Worm (Caenorhabditis elegans) whole organism, L4 larva: ENCODE measurements around the gene D1044.6.
A peak's percentile ranks its signal among the peaks of the same experiment; 100 is the strongest.

ENCODE experiments used
- D1046.2 ChIP-seq: fragments of 200-800 bp; sonication (Bioruptor generic); IDR thresholded peaks from 2 replicates; pipeline ENCODE4 v1.3.6; 2022; ENCODE audit warnings: missing genetic modification characterization, missing compliant biosample characterization
- F37D6.2 ChIP-seq: sonication (generic microtip); optimal IDR thresholded peaks from 2 replicates; lab custom pipeline; 2016; ENCODE audit warnings: mild to moderate bottlenecking, missing genetic modification characterization, missing compliant biosample characterization
- F49E8.2 ChIP-seq: sonication (generic microtip); optimal IDR thresholded peaks from 2 replicates; lab custom pipeline; 2016; ENCODE audit warnings: missing compliant biosample characterization, mild to moderate bottlenecking, missing genetic modification characterization, borderline replicate concordance
- T20F7.1 ChIP-seq: fragments of 200-800 bp; sonication (Bioruptor generic); optimal IDR thresholded peaks from 2 replicates; lab custom pipeline; 2018; ENCODE audit warnings: mild to moderate bottlenecking, missing genetic modification characterization, missing compliant biosample characterization
- T26A8.4 ChIP-seq: fragments of 200-800 bp; sonication (Bioruptor generic); IDR thresholded peaks from 2 replicates; pipeline ENCODE4 v1.3.6; 2022; ENCODE audit warnings: missing genetic modification characterization, missing compliant biosample characterization
- Y105C5A.15 ChIP-seq: fragments of 200-800 bp; sonication (Bioruptor generic); IDR thresholded peaks from 2 replicates; pipeline ENCODE4 v1.3.6; 2022; ENCODE audit warnings: missing genetic modification characterization, missing compliant biosample characterization
- Y48G9A.11 ChIP-seq: fragments of 200-800 bp; sonication (Bioruptor generic); IDR thresholded peaks from 2 replicates; pipeline ENCODE4 v1.3.6; 2022; ENCODE audit warnings: missing genetic modification reagents, missing genetic modification characterization, missing compliant biosample characterization
- Y5F2A.4 ChIP-seq: fragments of 200-800 bp; sonication (Bioruptor generic); optimal IDR thresholded peaks from 2 replicates; lab custom pipeline; 2018; ENCODE audit warnings: mild to moderate bottlenecking, missing genetic modification characterization, missing compliant biosample characterization
- aha-1 ChIP-seq: fragments of 150-350 bp; peaks from one replicate; lab custom pipeline; 2014; ENCODE audit warnings: missing biosample characterization, missing genetic modification characterization
- aly-2 ChIP-seq: sonication (generic microtip); optimal IDR thresholded peaks from 2 replicates; lab custom pipeline; 2018; ENCODE audit warnings: missing biosample characterization, missing genetic modification characterization
- ama-1 ChIP-seq: fragments of 150-350 bp; optimal IDR thresholded peaks from 2 replicates; lab custom pipeline; 2014; ENCODE audit warnings: inconsistent platforms, mixed read lengths
- attf-4 ChIP-seq: sonication (generic microtip); optimal IDR thresholded peaks from 3 replicates; lab custom pipeline; 2017; ENCODE audit warnings: missing biosample characterization, missing genetic modification characterization
- ceh-20 ChIP-seq: fragments of 200-800 bp; sonication (Bioruptor generic); IDR thresholded peaks from 2 replicates; pipeline ENCODE4 v1.3.6; 2022; ENCODE audit warnings: missing genetic modification reagents, missing genetic modification characterization, missing compliant biosample characterization
- ceh-28 ChIP-seq: fragments of 150-350 bp; optimal IDR thresholded peaks from 2 replicates; lab custom pipeline; 2014; ENCODE audit warnings: missing biosample characterization, missing genetic modification reagents, missing genetic modification characterization
- ceh-44 ChIP-seq: fragments of 200-800 bp; sonication (Bioruptor generic); IDR thresholded peaks from 2 replicates; pipeline ENCODE4 v1.3.6; 2022; ENCODE audit warnings: missing genetic modification reagents, missing genetic modification characterization, missing compliant biosample characterization
- ceh-62 ChIP-seq: sonication (generic microtip); optimal IDR thresholded peaks from 2 replicates; lab custom pipeline; 2017; ENCODE audit warnings: missing biosample characterization, missing genetic modification characterization
- cey-2 ChIP-seq: sonication (generic microtip); optimal IDR thresholded peaks from 3 replicates; lab custom pipeline; 2017; ENCODE audit warnings: missing genetic modification characterization, mild to moderate bottlenecking, missing compliant biosample characterization, antibody characterized with exemption, borderline replicate concordance; ENCODE audit not compliant: insufficient read depth
- daf-12 ChIP-seq: fragments of 150-350 bp; optimal IDR thresholded peaks from 2 replicates; lab custom pipeline; 2014; ENCODE audit warnings: missing biosample characterization, missing genetic modification reagents, missing genetic modification characterization
- daf-16 ChIP-seq, 3 experiments: sonication (generic microtip); optimal IDR thresholded peaks; 2 replicates each; lab custom pipeline; 2016 to 2017; ENCODE audit warnings: missing genetic modification characterization in 3 of 3, missing genetic modification reagents in 3 of 3, mild to moderate bottlenecking in 2 of 3, missing compliant biosample characterization in 2 of 3, missing biosample characterization in 1 of 3, moderate library complexity in 1 of 3
- dmd-8 ChIP-seq: fragments of 200-800 bp; sonication (Bioruptor generic); IDR thresholded peaks from 2 replicates; pipeline ENCODE4 v1.3.6; 2022; ENCODE audit warnings: missing genetic modification characterization, missing compliant biosample characterization
- dmd-9 ChIP-seq: fragments of 200-800 bp; sonication (Bioruptor generic); IDR thresholded peaks from 2 replicates; pipeline ENCODE4 v1.3.6; 2022; ENCODE audit warnings: missing genetic modification reagents, missing genetic modification characterization, missing compliant biosample characterization
- fkh-10 ChIP-seq: fragments of 150-350 bp; optimal IDR thresholded peaks from 2 replicates; lab custom pipeline; 2014; ENCODE audit warnings: missing biosample characterization, missing genetic modification reagents, missing genetic modification characterization
- fos-1 ChIP-seq: fragments of 150-350 bp; optimal IDR thresholded peaks from 2 replicates; lab custom pipeline; 2014; ENCODE audit warnings: missing biosample characterization, missing genetic modification characterization
- gei-8 ChIP-seq: fragments of 200-800 bp; sonication (Bioruptor generic); optimal IDR thresholded peaks from 2 replicates; lab custom pipeline; 2018; ENCODE audit warnings: mild to moderate bottlenecking, missing genetic modification characterization, missing compliant biosample characterization
- hlh-30 ChIP-seq: sonication (generic microtip); optimal IDR thresholded peaks from 2 replicates; lab custom pipeline; 2017; ENCODE audit warnings: antibody characterized with exemption, mild to moderate bottlenecking, missing genetic modification characterization, missing compliant biosample characterization; ENCODE audit not compliant: insufficient read depth
- jun-1 ChIP-seq: fragments of 150-350 bp; optimal IDR thresholded peaks from 2 replicates; lab custom pipeline; 2014; ENCODE audit warnings: missing biosample characterization, missing genetic modification reagents, missing genetic modification characterization
- lim-7 ChIP-seq: fragments of 200-800 bp; sonication (Bioruptor generic); IDR thresholded peaks from 2 replicates; pipeline ENCODE4 v1.3.6; 2022; ENCODE audit warnings: missing genetic modification characterization, missing compliant biosample characterization
- lin-1 ChIP-seq: fragments of 200-800 bp; sonication (Bioruptor generic); IDR thresholded peaks from 2 replicates; pipeline ENCODE4 v1.3.6; 2022; ENCODE audit warnings: missing genetic modification reagents, missing genetic modification characterization, missing compliant biosample characterization
- lin-29 ChIP-seq: fragments of 200-800 bp; sonication (Bioruptor generic); IDR thresholded peaks from 2 replicates; pipeline ENCODE4 v1.3.6; 2022; ENCODE audit warnings: missing genetic modification reagents, missing genetic modification characterization, missing compliant biosample characterization
- lin-38 ChIP-seq: fragments of 200-800 bp; sonication (Bioruptor generic); IDR thresholded peaks from 2 replicates; pipeline ENCODE4 v1.3.6; 2022; ENCODE audit warnings: missing genetic modification reagents, missing genetic modification characterization, missing compliant biosample characterization
- lin-39 ChIP-seq: fragments of 150-350 bp; optimal IDR thresholded peaks from 2 replicates; lab custom pipeline; 2014; ENCODE audit warnings: missing biosample characterization, missing genetic modification reagents, missing genetic modification characterization
- lsy-2 ChIP-seq, 2 experiments: fragments of 150-350 bp in 1 of 2; sonication (generic microtip) in 1 of 2; optimal IDR thresholded peaks; 2 replicates each; lab custom pipeline; 2014 to 2017; ENCODE audit warnings: missing biosample characterization in 2 of 2, missing genetic modification characterization in 2 of 2
- madf-5 ChIP-seq, 2 experiments: fragments of 200-800 bp; sonication (Bioruptor generic); IDR thresholded peaks; 2 replicates each; pipeline ENCODE4 v1.3.6; 2022; ENCODE audit warnings: missing compliant biosample characterization in 2 of 2, missing genetic modification characterization in 2 of 2
- mdt-29 ChIP-seq: fragments of 200-800 bp; sonication (Bioruptor generic); IDR thresholded peaks from 2 replicates; pipeline ENCODE4 v1.3.6; 2022; ENCODE audit warnings: missing genetic modification reagents, missing genetic modification characterization, missing compliant biosample characterization
- mes-2 ChIP-seq: sonication (generic microtip); optimal IDR thresholded peaks from 2 replicates; lab custom pipeline; 2016; ENCODE audit warnings: missing genotype, mild to moderate bottlenecking, missing genetic modification characterization, missing compliant biosample characterization; ENCODE audit not compliant: poor library complexity, severe bottlenecking
- mxl-2 ChIP-seq: fragments of 200-800 bp; sonication (Bioruptor generic); conservative IDR thresholded peaks from 2 replicates; pipeline ENCODE4 v1.3.6; 2022; ENCODE audit warnings: missing genetic modification reagents, missing genetic modification characterization, missing compliant biosample characterization
- mxl-3 ChIP-seq: fragments of 200-800 bp; sonication (Bioruptor generic); optimal IDR thresholded peaks from 2 replicates; lab custom pipeline; 2018; ENCODE audit warnings: mild to moderate bottlenecking, missing genetic modification characterization, missing compliant biosample characterization
- nhr-237 ChIP-seq: sonication (generic microtip); optimal IDR thresholded peaks from 2 replicates; lab custom pipeline; 2017; ENCODE audit warnings: missing biosample characterization, missing genetic modification characterization
- nhr-25 ChIP-seq: sonication (generic microtip); optimal IDR thresholded peaks from 2 replicates; lab custom pipeline; 2017; ENCODE audit warnings: missing genetic modification characterization, mild to moderate bottlenecking, missing compliant biosample characterization, antibody characterized with exemption, moderate library complexity, borderline replicate concordance; ENCODE audit not compliant: insufficient read depth
- nhr-42 ChIP-seq: fragments of 200-800 bp; sonication (Bioruptor generic); IDR thresholded peaks from 2 replicates; pipeline ENCODE4 v1.3.6; 2022; ENCODE audit warnings: missing genetic modification characterization, missing compliant biosample characterization
- nhr-6 ChIP-seq: fragments of 150-350 bp; optimal IDR thresholded peaks from 2 replicates; lab custom pipeline; 2014; ENCODE audit warnings: missing biosample characterization, missing genetic modification characterization
- spr-1 ChIP-seq: sonication (generic microtip); optimal IDR thresholded peaks from 2 replicates; lab custom pipeline; 2016; ENCODE audit warnings: mild to moderate bottlenecking, missing genetic modification characterization, missing compliant biosample characterization
- spr-3 ChIP-seq: fragments of 200-800 bp; sonication (Bioruptor generic); optimal IDR thresholded peaks from 2 replicates; lab custom pipeline; 2018; ENCODE audit warnings: mild to moderate bottlenecking, missing genetic modification characterization, missing compliant biosample characterization
- tra-1 ChIP-seq: fragments of 200-800 bp; sonication (Bioruptor generic); IDR thresholded peaks from 2 replicates; pipeline ENCODE4 v1.3.6; 2022; ENCODE audit warnings: missing genetic modification reagents, missing genetic modification characterization, missing compliant biosample characterization
- unc-62 ChIP-seq, 3 experiments: fragments of 150-350 bp in 1 of 3; sonication (generic microtip); optimal IDR thresholded peaks in 2 of 3; peaks in 1 of 3; 1 replicate in 1 of 3; 2 replicates in 2 of 3; lab custom pipeline; 2014 to 2017; ENCODE audit warnings: missing biosample characterization in 3 of 3, missing genetic modification characterization in 3 of 3, missing genetic modification reagents in 3 of 3, missing genotype in 1 of 3
- zfp-3 ChIP-seq: fragments of 200-800 bp; sonication (Bioruptor generic); conservative IDR thresholded peaks from 2 replicates; pipeline ENCODE4 v1.3.6; 2022; ENCODE audit warnings: missing genetic modification reagents, missing genetic modification characterization, missing compliant biosample characterization

The D1044.6 gene

ce11 chrIII:5557246-5557819, 14.4 kb upstream of the D1044.6 start, which contains the start of gene rpc-2 (continued):
- TF ChIP-seq T20F7.1 (GFP tag; lab: Kevin White, UChicago) (no peak), jun-1 (tag; lab: Kevin White, UChicago) (no peak), aha-1 (tag; lab: Kevin White, UChicago) (peak; percentile 66), lin-39 (tag; lab: Kevin White, UChicago) (no peak), lin-1 (GFP tag; lab: Robert Waterston, UW) (no peak), dmd-8 (GFP tag; lab: Robert Waterston, UW) (0 out of 2 replicates have a peak, but pooled peaks have one; percentile 51), daf-16 (GFP tag; optimal IDR thresholded peaks at IDR 0.05; lab: Kevin White, UChicago) (no peak), daf-16 (tag; optimal IDR thresholded peaks at IDR 0.05; lab: Kevin White, UChicago) (no peak), cey-2 (tag; lab: Kevin White, UChicago) (no peak), hlh-30 (tag; lab: Kevin White, UChicago) (no peak), madf-5 (GFP tag; IDR thresholded peaks at IDR 0.05; lab: Robert Waterston, UW) (no peak), F49E8.2 (tag; lab: Kevin White, UChicago) (no peak), spr-1 (tag; lab: Kevin White, UChicago) (peak; percentile 24), tra-1 (GFP tag; lab: Robert Waterston, UW) (peak; percentile 23; the same call in 1 of the 2 replicates), F37D6.2 (no peak), zfp-3 (GFP tag; lab: Robert Waterston, UW) (no peak; the same call in 1 of the 2 replicates), nhr-25 (tag; lab: Kevin White, UChicago) (no peak), ama-1 (lab: Kevin White, UChicago) (peak; percentile 33), spr-3 (no peak), T26A8.4 (GFP tag; lab: Robert Waterston, UW) (peak; percentile 52; the same call in 1 of the 2 replicates), fos-1 (tag; lab: Kevin White, UChicago) (no peak), mdt-29 (GFP tag; lab: Robert Waterston, UW) (peak; percentile 49; the same call in 1 of the 2 replicates), ceh-20 (GFP tag; lab: Robert Waterston, UW) (no peak), nhr-6 (tag; lab: Kevin White, UChicago) (no peak), Y48G9A.11 (GFP tag; lab: Robert Waterston, UW) (peak; percentile 19; the same call in 1 of the 2 replicates)

ce11 chrIII:5554884-5555500, 12.0 kb upstream of the D1044.6 start, which contains the start of the genes nmad-1 and hach-1:
nmad-1 (minus strand) TSS chrIII:5554934.
hach-1 (plus strand) TSS chrIII:5555450.
- TF ChIP-seq lin-38 (GFP tag; lab: Robert Waterston, UW) (peak; percentile 79), dmd-9 (GFP tag; lab: Robert Waterston, UW) (no peak), Y5F2A.4 (GFP tag; lab: Kevin White, UChicago) (no peak), lsy-2 (tag; optimal IDR thresholded peaks at IDR 0.05; lab: Kevin White, UChicago) (peak in 1 of 2 experiments; percentile 81), zfp-3 (GFP tag; lab: Robert Waterston, UW) (no peak), mes-2 (tag; lab: Kevin White, UChicago) (peak; percentile 95), nhr-42 (GFP tag; lab: Robert Waterston, UW) (0 out of 2 replicates have a peak, but pooled peaks have one; percentile 46), attf-4 (tag; lab: Kevin White, UChicago) (no peak), nhr-25 (tag; lab: Kevin White, UChicago) (no peak), mxl-2 (GFP tag; lab: Robert Waterston, UW) (no peak), lin-29 (GFP tag; lab: Robert Waterston, UW) (no peak), nhr-6 (tag; lab: Kevin White, UChicago) (peak; percentile 48), lim-7 (GFP tag; lab: Robert Waterston, UW) (no peak), unc-62 (GFP tag; optimal IDR thresholded peaks at IDR 0.05 in 1 of 2; lab: Kevin White, UChicago) (no peak), unc-62 (tag; optimal IDR thresholded peaks at IDR 0.05; lab: Kevin White, UChicago) (no peak), nhr-237 (no peak), Y105C5A.15 (no peak), D1046.2 (GFP tag; lab: Robert Waterston, UW) (no peak), ceh-62 (no peak), aly-2 (tag; lab: Kevin White, UChicago) (no peak), gei-8 (GFP tag; lab: Kevin White, UChicago) (no peak), mxl-3 (no peak), fkh-10 (peak; percentile 36), daf-16 (GFP tag; optimal IDR thresholded peaks at IDR 0.05; lab: Kevin White, UChicago) (peak; percentile 18 to 49), daf-16 (tag; optimal IDR thresholded peaks at IDR 0.05; lab: Kevin White, UChicago) (peak; percentile 48), daf-12 (tag; lab: Kevin White, UChicago) (no peak), ceh-28 (peak; percentile 34), ceh-44 (GFP tag; lab: Robert Waterston, UW) (no peak)
